Worm (Caenorhabditis elegans) whole organism, L4/young adult: Measurements from ENCODE around the gene K10C2.7.

Experiments
- W03F9.2 ChIP-seq: fragments of 150-350 bp; optimal IDR thresholded peaks from 2 replicates; lab custom pipeline; 2014; ENCODE audit warnings: missing biosample characterization, missing genetic modification characterization
- dao-5 ChIP-seq: sonication (generic microtip); optimal IDR thresholded peaks from 2 replicates; lab custom pipeline; 2016; ENCODE audit warnings: missing genotype, missing genetic modification characterization, moderate library complexity, missing compliant biosample characterization

DNA sequence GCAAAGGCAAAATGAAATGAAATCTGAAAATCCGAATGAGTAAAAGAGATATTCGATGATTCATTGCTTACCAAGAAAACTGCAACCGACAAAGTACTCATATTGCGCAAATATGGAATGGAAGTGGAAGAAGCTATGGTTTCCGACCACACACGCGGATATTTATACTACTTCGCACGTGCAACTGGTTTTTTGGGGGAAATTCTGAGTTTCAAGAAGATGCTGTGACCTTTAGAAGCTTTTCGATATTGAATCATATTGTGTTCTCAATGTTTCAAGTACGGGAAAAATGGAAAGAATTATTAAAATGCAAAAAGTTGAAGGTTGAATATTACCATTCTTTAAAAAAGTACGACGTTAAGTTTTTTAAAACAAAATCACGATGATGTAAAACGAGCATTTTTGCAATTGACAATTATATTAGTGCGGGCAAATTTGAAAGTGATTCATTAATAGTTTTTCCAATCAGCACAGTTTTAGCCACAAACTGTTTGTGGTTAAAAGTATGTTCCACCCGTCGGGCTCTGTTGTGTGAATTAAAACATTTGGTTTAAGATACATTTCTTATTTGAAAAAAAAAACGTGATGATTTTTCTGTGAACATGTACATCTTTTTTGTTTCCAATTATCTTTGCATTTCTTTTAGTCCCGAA lies 7.7 kb upstream of the K10C2.7 start, which contains the start of the genes grl-6 and K10C2.6:
- TF ChIP-seq W03F9.2 (no peak), dao-5 (no peak)
